Worm (Caenorhabditis elegans) whole organism, L3 larva: ENCODE results near the gene srx-64.

ENCODE experiments used
- fkh-10 ChIP-seq: sonication (generic microtip); optimal IDR thresholded peaks from 2 replicates; lab custom pipeline; 2017; ENCODE audit warnings: missing biosample characterization, missing genetic modification reagents, missing genetic modification characterization
- nhr-28 ChIP-seq: fragments of 150-350 bp; optimal IDR thresholded peaks from 2 replicates; lab custom pipeline; 2014; ENCODE audit warnings: missing biosample characterization, missing genetic modification characterization
- pha-4 ChIP-seq: fragments of 150-350 bp; optimal IDR thresholded peaks from 2 replicates; lab custom pipeline; 2014; ENCODE audit warnings: missing biosample characterization, missing genetic modification reagents, missing genetic modification characterization

DNA sequence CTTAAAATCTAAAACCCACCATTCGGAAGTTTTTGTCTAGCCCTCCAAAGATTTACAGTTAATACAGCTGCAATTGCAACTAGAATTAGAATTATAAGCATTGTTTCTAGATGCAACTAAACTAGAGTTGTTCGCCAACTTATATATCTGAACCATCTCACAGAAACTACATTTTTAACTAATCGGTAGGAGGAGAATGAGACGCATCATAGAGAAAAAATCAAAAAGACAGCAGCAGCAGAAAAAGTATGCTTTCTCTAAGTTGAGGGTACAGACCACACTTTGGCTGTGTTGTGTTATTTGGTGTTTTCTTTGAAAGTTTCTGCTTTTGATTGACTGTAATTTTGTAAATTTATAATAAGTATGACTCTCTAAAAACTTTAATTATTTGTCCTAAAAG lies 34.5 kb downstream of the srx-64 start, which contains the start of gene cyp-34A7:
- no peak for TF ChIP-seq fkh-10
- no peak for TF ChIP-seq pha-4 (tag; lab: Kevin White, UChicago)
- TF ChIP-seq nhr-28: no peak
